Worm (Caenorhabditis elegans) whole organism, mixed stage, embryonic: ENCODE results near the gene dylt-2.

Source experiments
- mab-5 ChIP-seq: fragments of 150-350 bp; optimal IDR thresholded peaks from 2 replicates; lab custom pipeline; 2014; ENCODE audit warnings: missing biosample characterization, missing genetic modification characterization
- nhr-237 ChIP-seq: fragments of 150-350 bp; optimal IDR thresholded peaks from 2 replicates; lab custom pipeline; 2014; ENCODE audit warnings: missing biosample characterization, missing genetic modification characterization

DNA sequence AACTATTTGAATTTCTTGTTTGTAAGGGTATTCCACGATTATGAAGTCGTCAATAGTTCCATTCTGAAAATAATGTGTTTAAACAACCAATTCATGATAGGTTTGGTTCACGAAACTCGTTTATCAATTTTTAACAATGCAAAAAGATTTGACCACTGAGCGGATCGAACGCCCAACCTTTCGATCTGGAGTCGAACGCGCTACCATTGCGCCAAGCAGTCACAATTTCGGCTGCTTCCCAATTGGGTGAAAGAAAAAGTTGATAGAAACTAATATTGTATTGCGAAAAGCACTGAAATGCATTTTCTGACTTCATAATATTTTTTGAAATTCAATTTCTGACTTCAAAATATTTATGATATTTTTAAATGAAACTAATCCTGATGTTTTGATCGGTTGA is 5.1 kb upstream of the dylt-2 start:
- TF ChIP-seq mab-5 (tag; lab: Kevin White, UChicago), result no peak
- no peak for TF ChIP-seq nhr-237 (tag; lab: Kevin White, UChicago)
